Fruit fly (Drosophila melanogaster) whole organism, pupa: ENCODE measurements around the gene c12.2.

Experiments used
- EcR ChIP-seq: fragments of 200-800 bp; sonication (Bioruptor generic); optimal IDR thresholded peaks from 3 replicates; lab custom pipeline; 2019; ENCODE audit warnings: missing biosample characterization, missing genetic modification characterization, mild to moderate bottlenecking, moderate library complexity, missing genetic modification reagents
- Ets98B ChIP-seq: fragments of 200-800 bp; sonication (Bioruptor generic); IDR thresholded peaks from 2 replicates; pipeline ENCODE4 v1.3.6; 2022; ENCODE audit warnings: missing biosample characterization, missing genetic modification characterization
- Snoo ChIP-seq: fragments of 200-800 bp; sonication (Bioruptor generic); optimal IDR thresholded peaks from 3 replicates; lab custom pipeline; 2017; ENCODE audit warnings: missing biosample characterization, mild to moderate bottlenecking, missing genetic modification characterization, inconsistent platforms

DNA sequence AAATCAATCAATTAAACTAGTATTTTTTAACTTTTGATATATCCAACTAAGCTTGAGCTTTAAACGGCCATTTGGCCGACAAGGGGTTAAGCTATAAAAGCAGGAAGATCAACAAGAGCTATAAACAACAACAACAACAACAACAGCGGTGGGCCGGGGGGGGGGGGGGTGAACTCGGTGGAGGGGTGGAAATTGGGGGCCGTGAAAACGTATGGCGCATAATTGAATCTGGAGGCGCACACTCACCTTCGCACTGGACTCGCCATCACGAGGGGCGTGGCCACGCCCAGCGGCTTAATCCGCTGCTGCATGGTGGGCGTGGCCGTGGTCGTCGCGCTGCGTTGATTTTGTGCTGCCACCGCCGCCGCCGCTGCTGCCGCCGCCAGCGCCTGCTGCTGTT is 13.0 kb downstream of the c12.2 start:
- TF ChIP-seq Ets98B (GFP tag; lab: Robert Waterston, UW) = no peak
- TF ChIP-seq EcR (GFP tag; lab: Kevin White, UChicago) = no peak
- no peak for TF ChIP-seq Snoo
